Worm (Caenorhabditis elegans): ENCODE results near the gene lys-5.

Gene lys-5

DNA sequence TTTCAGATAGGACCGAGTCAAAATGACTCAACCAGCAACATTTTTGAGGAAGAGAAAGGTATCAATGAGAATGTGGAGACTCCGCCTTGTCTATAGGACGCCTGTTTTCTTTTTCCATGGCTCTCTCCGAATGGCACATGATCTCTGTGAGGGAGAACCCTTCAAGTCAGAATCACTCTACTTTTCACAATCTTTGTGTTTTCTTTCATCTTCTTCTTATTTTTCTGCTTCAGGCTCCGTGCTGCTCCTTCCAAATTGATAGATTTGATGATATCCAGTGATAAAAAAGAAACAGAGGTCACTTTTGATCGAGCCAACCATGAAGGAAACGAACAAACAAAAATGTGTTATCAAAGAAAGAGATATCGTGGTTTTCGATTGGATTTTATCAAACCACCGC, 23.6 kb upstream of the lys-5 start, which contains the start of gene ZK809.8 (continued):
- peak; percentile 6 for TF ChIP-seq nhr-20 (tag; optimal IDR thresholded peaks at IDR 0.05)

DNA sequence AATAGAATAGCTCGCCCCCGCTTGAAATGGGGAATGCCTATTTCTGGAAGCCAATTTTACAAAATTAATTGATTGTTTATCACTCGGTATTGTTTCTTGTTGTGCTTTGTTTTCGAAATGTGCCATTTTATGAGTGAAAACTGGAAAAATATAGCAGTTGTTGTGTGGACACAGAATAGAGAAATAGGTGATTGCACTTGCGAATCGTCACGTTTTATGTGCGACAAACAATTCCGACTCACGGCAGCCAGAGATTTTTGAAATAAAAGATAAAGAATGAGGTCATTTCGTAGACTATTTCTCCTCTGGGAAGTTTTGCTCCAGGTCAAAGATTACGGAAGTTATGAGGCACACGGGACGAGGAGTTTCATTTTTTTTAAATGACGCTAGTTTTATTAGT, 21.5 kb upstream of the lys-5 start:
- TF ChIP-seq lsy-2 (tag; optimal IDR thresholded peaks at IDR 0.05), result peak in 1 of 2 experiments; percentile 35
- TF ChIP-seq snu-23 (GFP tag; optimal IDR thresholded peaks at IDR 0.05), result peak; percentile 21
- no peak for TF ChIP-seq fos-1 (tag; optimal IDR thresholded peaks at IDR 0.05)
- TF ChIP-seq lin-14 (GFP tag; optimal IDR thresholded peaks at IDR 0.05), result peak; percentile 40
- no peak for TF ChIP-seq nhr-77 (tag; optimal IDR thresholded peaks at IDR 0.05)
- no peak for TF ChIP-seq lin-15B (tag; optimal IDR thresholded peaks at IDR 0.05)
- TF ChIP-seq alr-1 (tag; optimal IDR thresholded peaks at IDR 0.05; ENCODE audit: borderline replicate concordance), result no peak
- TF ChIP-seq unc-130 (tag; optimal IDR thresholded peaks at IDR 0.05), result peak; percentile 1
- no peak for TF ChIP-seq mdl-1 (tag; optimal IDR thresholded peaks at IDR 0.05)
- TF ChIP-seq pax-3 (tag; optimal IDR thresholded peaks at IDR 0.05), result no peak
- TF ChIP-seq nhr-20 (tag; optimal IDR thresholded peaks at IDR 0.05), result peak; percentile 1
- peak; percentile 34 for TF ChIP-seq nhr-19 (GFP tag; conservative IDR thresholded peaks at IDR 0.05)
- no peak for TF ChIP-seq unc-62 (GFP tag; optimal IDR thresholded peaks at IDR 0.05)
- no peak for TF ChIP-seq snpc-4 (tag; optimal IDR thresholded peaks at IDR 0.05)
- TF ChIP-seq lin-13 (GFP tag; optimal IDR thresholded peaks at IDR 0.05), result no peak
- TF ChIP-seq jun-1 (tag; optimal IDR thresholded peaks at IDR 0.05), result no peak
- no peak for TF ChIP-seq ztf-11 (tag; optimal IDR thresholded peaks at IDR 0.05)
- TF ChIP-seq rnt-1 (tag; optimal IDR thresholded peaks at IDR 0.05), result peak; percentile 52
- TF ChIP-seq aha-1 (tag; optimal IDR thresholded peaks at IDR 0.05), result no peak
- peak; percentile 64 for TF ChIP-seq nhr-71 (tag; optimal IDR thresholded peaks at IDR 0.05)
- no peak for TF ChIP-seq aly-2 (tag; optimal IDR thresholded peaks at IDR 0.05)
- no peak for TF ChIP-seq fkh-8 (tag; optimal IDR thresholded peaks at IDR 0.05)

DNA sequence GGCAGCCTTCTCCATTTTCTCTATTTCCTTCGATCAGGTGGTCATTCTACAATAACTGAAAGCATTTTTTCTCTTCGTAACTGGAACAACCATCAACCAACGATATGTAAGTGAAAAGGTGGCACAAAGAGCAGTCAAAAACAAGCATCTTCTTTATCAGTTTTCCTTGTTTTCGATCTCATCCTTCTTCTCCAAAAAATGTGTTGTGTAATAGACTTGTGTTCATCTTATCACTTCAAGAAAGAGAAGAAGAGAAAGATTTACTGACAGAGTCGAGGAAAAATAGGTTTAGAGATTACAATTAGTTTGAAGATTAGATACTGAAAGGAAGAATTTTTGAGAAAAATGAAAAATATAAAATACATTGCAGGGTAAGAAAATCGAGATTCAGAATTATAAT, 20.0 kb upstream of the lys-5 start:
- TF ChIP-seq skn-1 (tag; optimal IDR thresholded peaks at IDR 0.05) (no peak), snu-23 (GFP tag; optimal IDR thresholded peaks at IDR 0.05) (peak; percentile 27), rnt-1 (tag; optimal IDR thresholded peaks at IDR 0.05) (no peak), nhr-237 (tag; optimal IDR thresholded peaks at IDR 0.05) (no peak), unc-130 (tag; optimal IDR thresholded peaks at IDR 0.05) (peak; percentile 21), unc-86 (tag; optimal IDR thresholded peaks at IDR 0.05) (no peak), lin-14 (GFP tag; optimal IDR thresholded peaks at IDR 0.05) (peak; percentile 67), sptf-1 (tag; optimal IDR thresholded peaks at IDR 0.05) (no peak), tlp-1 (tag; optimal IDR thresholded peaks at IDR 0.05) (no peak), nhr-71 (tag; optimal IDR thresholded peaks at IDR 0.05) (peak; percentile 34), F16B12.6 (tag; optimal IDR thresholded peaks at IDR 0.05) (no peak), lsy-2 (tag; optimal IDR thresholded peaks at IDR 0.05) (peak in 1 of 2 experiments; percentile 25), elt-2 (tag; optimal IDR thresholded peaks at IDR 0.05) (peak; percentile 8), nhr-20 (tag; optimal IDR thresholded peaks at IDR 0.05) (peak; percentile 23), ztf-4 (tag; optimal IDR thresholded peaks at IDR 0.05) (peak; percentile 10)

DNA sequence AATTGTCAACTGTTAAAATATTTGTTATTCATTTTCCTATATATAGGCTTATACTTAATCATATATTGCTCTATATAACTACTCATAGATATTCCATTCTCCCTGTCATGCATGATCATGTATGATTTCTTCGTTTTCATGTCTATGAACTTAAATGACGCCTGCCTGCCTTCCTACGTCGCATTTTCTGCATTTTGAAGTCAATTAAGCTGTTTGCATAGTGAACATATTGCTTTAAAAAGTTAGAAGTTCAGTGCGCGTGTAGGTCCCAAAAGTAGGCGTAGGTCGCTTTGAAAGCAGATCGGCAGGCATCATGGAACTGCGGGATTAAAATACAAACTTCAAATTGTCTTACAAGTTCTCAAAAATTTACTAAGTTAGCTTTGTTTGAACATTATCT, 19.3 kb upstream of the lys-5 start:
- TF ChIP-seq efl-3 (GFP tag; optimal IDR thresholded peaks at IDR 0.05) (no peak), hlh-17 (GFP tag; optimal IDR thresholded peaks at IDR 0.05; ENCODE audit: borderline replicate concordance) (peak; percentile 29), hpl-2 (GFP tag; optimal IDR thresholded peaks at IDR 0.05) (no peak)

DNA sequence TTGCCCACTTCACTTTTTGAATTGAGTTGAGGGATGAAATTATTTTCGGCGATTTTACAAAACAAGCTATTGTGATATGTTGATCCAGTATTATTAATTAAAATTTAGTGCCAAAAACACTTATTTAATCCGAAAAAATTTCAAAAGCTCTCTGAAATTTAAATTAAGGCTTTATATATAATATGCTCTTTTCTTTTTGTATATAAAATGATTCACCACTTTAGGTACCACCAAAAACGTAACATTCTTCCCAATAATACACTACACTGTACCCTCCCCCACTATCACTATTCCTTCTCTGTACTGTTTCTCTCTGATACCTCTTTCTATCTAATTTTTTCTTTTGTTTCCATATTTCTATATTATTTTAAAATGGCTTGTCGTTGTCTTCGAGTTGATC, 18.4 kb upstream of the lys-5 start, which contains the start of gene prx-2:
TSS of gene prx-2 (plus strand) at position 301 of the 400 bp plus-strand sequence.
- TF ChIP-seq mef-2 (tag; optimal IDR thresholded peaks at IDR 0.05), result no peak
- TF ChIP-seq unc-98 (GFP tag; IDR thresholded peaks at IDR 0.05), result no peak
- no peak for TF ChIP-seq nhr-76 (tag; optimal IDR thresholded peaks at IDR 0.05)
- no peak for TF ChIP-seq fkh-8 (tag; optimal IDR thresholded peaks at IDR 0.05)
- TF ChIP-seq mab-9 (GFP tag; IDR thresholded peaks at IDR 0.05), result no peak
- no peak for TF ChIP-seq snpc-4 (tag; optimal IDR thresholded peaks at IDR 0.05)
- no peak for TF ChIP-seq sup-37 (GFP tag; optimal IDR thresholded peaks at IDR 0.05)

Measured in whole organism, L1 larva.